Fruit fly (Drosophila melanogaster): Measurements from ENCODE around the gene CG5984.
A peak's percentile ranks its signal among the peaks of the same experiment; 100 is the strongest.

The CG5984 gene

DNA sequence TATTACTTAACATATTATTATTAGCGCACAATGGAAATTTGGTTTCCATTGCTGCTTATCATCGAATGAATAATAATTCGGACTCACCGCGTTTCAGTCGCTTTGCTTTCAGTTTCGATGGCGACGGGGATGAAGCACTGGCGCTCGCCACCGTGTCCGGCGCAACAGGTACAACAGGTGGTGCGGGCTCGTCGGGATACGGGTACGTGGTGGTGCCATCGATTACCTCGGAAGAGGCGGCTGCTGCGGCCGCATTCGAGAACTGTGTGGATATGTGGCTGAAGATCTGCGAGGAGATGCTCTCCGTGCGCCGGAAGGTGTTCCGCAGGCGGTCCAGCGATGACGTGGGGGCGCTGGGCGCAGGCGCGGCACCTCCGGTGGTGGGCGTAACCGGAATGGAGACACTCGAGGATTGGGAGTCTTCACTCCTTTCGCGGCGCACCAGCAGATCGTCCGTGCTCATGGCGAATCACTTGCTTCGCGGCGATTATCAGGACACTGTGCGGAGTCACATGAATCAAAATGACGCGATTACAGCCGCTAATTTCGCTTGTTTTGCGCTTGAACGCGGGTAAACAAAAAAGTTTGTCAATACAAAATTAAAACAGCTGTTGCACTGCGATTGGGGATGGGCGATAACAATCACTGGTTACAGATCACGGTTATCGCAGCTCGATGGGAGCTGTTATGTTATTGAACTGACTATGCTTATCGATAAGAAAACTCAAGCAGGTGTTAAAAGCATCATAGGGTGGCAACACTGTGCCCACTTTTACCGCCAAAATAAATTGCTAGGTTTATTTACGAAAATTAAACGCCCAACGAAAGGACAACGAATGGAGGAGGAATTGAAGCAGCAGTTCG is 9.1 kb downstream of the CG5984 start, which contains the start of the genes CG31064 and PolA2 (continued):
- TF ChIP-seq CG1233 (GFP tag; optimal IDR thresholded peaks at IDR 0.05) (no peak), CG17912 (GFP tag; optimal IDR thresholded peaks at IDR 0.05) (peak; percentile 38), PHDP (tag; optimal IDR thresholded peaks at IDR 0.05) (no peak), Lim3 (GFP tag; IDR thresholded peaks at IDR 0.05) (no peak), lab (GFP tag; optimal IDR thresholded peaks at IDR 0.05) (no peak), ranshi (GFP tag; IDR thresholded peaks at IDR 0.05) (no peak), CG6791 (GFP tag; IDR thresholded peaks at IDR 0.05; ENCODE audit: partially characterized antibody) (peak; percentile 85), gce (GFP tag; IDR thresholded peaks at IDR 0.05) (no peak), wdn (GFP tag; IDR thresholded peaks at IDR 0.05) (no peak), gt (GFP tag; IDR thresholded peaks at IDR 0.05) (no peak), dmrt99B (tag; optimal IDR thresholded peaks at IDR 0.05) (no peak), pros (GFP tag; optimal IDR thresholded peaks at IDR 0.05) (no peak), mam (GFP tag; optimal IDR thresholded peaks at IDR 0.05) (no peak)

DNA sequence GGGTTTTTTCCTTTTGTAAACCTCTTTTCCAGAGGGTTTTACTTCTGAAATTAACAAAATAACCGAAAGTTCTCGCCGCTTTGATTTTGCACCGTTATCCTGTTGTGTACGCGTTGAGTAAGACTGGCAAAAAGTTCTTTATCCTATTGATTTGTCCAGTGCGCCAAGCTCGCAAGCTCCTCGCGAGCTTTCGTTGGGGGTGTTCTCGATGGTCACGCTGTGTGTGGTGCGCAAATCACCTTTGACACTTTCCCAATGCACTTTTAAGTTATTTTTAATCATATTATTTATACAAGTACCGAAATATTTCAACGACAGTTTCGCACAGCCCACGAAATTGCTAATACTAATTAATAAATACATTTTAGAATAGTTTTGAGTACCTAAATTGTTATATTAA is 9.8 kb downstream of the CG5984 start:
- TF ChIP-seq CG17912 (GFP tag; optimal IDR thresholded peaks at IDR 0.05) (no peak), onecut (GFP tag; IDR thresholded peaks at IDR 0.05) (peak; percentile 96), ken (GFP tag; IDR thresholded peaks at IDR 0.05) (no peak), CG3995 (GFP tag; optimal IDR thresholded peaks at IDR 0.05) (peak; percentile 73), CG30403 (GFP tag; optimal IDR thresholded peaks at IDR 0.05) (no peak), CG4617 (GFP tag; optimal IDR thresholded peaks at IDR 0.05; ENCODE audit: borderline replicate concordance) (no peak), MBD-R2 (GFP tag; IDR thresholded peaks at IDR 0.05) (peak; percentile 52; the same call in 1 of the 2 replicates), wek (GFP tag; optimal IDR thresholded peaks at IDR 0.05) (peak; percentile 82), E2f2 (GFP tag; IDR thresholded peaks at IDR 0.05) (no peak), row (GFP tag; IDR thresholded peaks at IDR 0.05) (peak; percentile 22; the same call in 1 of the 3 replicates), ewg (GFP tag; optimal IDR thresholded peaks at IDR 0.05) (peak; percentile 7), CG17802 (tag; optimal IDR thresholded peaks at IDR 0.05) (no peak), pum (GFP tag; optimal IDR thresholded peaks at IDR 0.05) (no peak), CG10654 (GFP tag; optimal IDR thresholded peaks at IDR 0.05) (no peak), Bteb2 (GFP tag; optimal IDR thresholded peaks at IDR 0.05) (no peak), CG6254 (GFP tag; optimal IDR thresholded peaks at IDR 0.05) (no peak), al (GFP tag; IDR thresholded peaks at IDR 0.05) (no peak), CG42726 (GFP tag; IDR thresholded peaks at IDR 0.05; ENCODE audit: partially characterized antibody) (no peak), sna (GFP tag; IDR thresholded peaks at IDR 0.05; ENCODE audit: partially characterized antibody) (no peak), CG18599 (GFP tag; optimal IDR thresholded peaks at IDR 0.05) (no peak)

DNA sequence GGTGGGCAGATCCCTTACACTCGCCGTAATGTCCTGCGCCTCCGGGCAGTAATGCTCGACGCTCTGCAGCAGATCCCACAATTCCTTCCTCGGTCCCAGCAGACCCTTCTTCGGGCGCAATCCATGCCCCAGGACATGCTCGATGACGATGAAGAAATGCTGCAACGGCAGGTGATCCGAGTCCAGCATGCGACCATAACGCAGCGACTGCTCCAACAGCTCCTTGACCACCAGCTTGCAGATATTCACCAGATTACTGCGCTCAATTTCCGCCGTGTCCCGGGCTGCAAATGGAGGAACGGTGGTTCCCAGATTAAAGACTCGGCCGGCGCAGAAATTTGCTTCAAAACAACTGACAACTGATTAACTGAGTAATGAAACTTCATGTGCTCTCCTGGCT is 14.4 kb downstream of the CG5984 start, which contains the start of gene CG31068:
Gene CG31068, plus strand, starts transcription at position 301 of the 400 bp plus-strand sequence.
- TF ChIP-seq dysf (GFP tag; IDR thresholded peaks at IDR 0.05) (no peak), CG11560 (tag; IDR thresholded peaks at IDR 0.05) (no peak), CG1233 (GFP tag; optimal IDR thresholded peaks at IDR 0.05) (no peak), da (GFP tag; optimal IDR thresholded peaks at IDR 0.05) (no peak)

DNA sequence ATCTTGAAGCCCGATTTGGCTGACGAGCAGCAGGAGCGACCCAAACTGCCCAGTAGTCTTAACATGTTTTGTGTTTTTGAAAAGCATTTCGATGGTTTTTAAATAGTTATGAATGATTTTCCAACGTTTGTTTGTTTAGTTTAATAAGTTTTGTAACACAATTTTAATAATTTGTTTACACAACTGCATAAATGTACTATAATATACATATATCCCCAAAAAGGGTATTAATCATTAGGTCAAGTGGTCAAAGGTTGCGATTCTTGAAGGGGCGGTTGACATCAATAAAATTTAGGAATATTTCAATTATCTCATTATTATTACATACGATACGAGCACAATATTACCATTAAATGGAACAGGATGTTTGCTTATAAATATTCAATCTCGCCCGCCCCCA is 18.4 kb downstream of the CG5984 start, which contains the start of gene CG42814:
Gene CG42814, minus strand, starts transcription at position 101 of the 400 bp plus-strand sequence.
- TF ChIP-seq MESR4 (GFP tag; optimal IDR thresholded peaks at IDR 0.05) (no peak), Mes4 (GFP tag; optimal IDR thresholded peaks at IDR 0.05) (no peak), sug (tag; optimal IDR thresholded peaks at IDR 0.05) (no peak), stc (GFP tag; IDR thresholded peaks at IDR 0.05) (no peak), Atf-2 (GFP tag; optimal IDR thresholded peaks at IDR 0.05) (no peak), CG17359 (tag; optimal IDR thresholded peaks at IDR 0.05) (no peak), zfh2 (GFP tag; optimal IDR thresholded peaks at IDR 0.05) (no peak), CG11504 (tag; optimal IDR thresholded peaks at IDR 0.05) (no peak), ewg (GFP tag; optimal IDR thresholded peaks at IDR 0.05) (no peak), CkIIα-i1 (GFP tag; IDR thresholded peaks at IDR 0.05) (no peak), Dad (GFP tag; optimal IDR thresholded peaks at IDR 0.05) (no peak), CG8478 (optimal IDR thresholded peaks at IDR 0.05) (no peak), Deaf1 (tag; optimal IDR thresholded peaks at IDR 0.05) (no peak)
